Fruit fly (Drosophila melanogaster): ENCODE data around the gene Npc2c.

The Npc2c gene

dm6 chr3R:10084914-10085313 is 24.9 kb downstream of the Npc2c start (continued):
- TF ChIP-seq nerfin-2 (GFP tag; IDR thresholded peaks at IDR 0.05; ENCODE audit: partially characterized antibody) (no peak), CG18619 (GFP tag; optimal IDR thresholded peaks at IDR 0.05) (peak; percentile 56), NfI (GFP tag; optimal IDR thresholded peaks at IDR 0.05) (peak; percentile 17), CG9215 (GFP tag; IDR thresholded peaks at IDR 0.05) (peak; percentile 67), Mrtf (GFP tag; IDR thresholded peaks at IDR 0.05) (0 out of 3 replicates have a peak, but pooled peaks have one; percentile 40), lmd (GFP tag; IDR thresholded peaks at IDR 0.05) (peak; percentile 65; the same call in 1 of the 2 replicates), CG13894 (tag; optimal IDR thresholded peaks at IDR 0.05) (peak; percentile 20), CG8290 (GFP tag; optimal IDR thresholded peaks at IDR 0.05) (no peak), CG8290 (tag; optimal IDR thresholded peaks at IDR 0.05) (peak in 1 of 2 experiments; percentile 70), CG9797 (GFP tag; optimal IDR thresholded peaks at IDR 0.05) (no peak), al (GFP tag; IDR thresholded peaks at IDR 0.05) (peak; percentile 80), B-H1 (GFP tag; IDR thresholded peaks at IDR 0.05) (no peak), tx (GFP tag; optimal IDR thresholded peaks at IDR 0.05) (peak; percentile 2), ase (GFP tag; IDR thresholded peaks at IDR 0.05) (no peak), mam (GFP tag; optimal IDR thresholded peaks at IDR 0.05) (peak; percentile 70), CG13123 (GFP tag; optimal IDR thresholded peaks at IDR 0.05) (no peak), CG9932 (GFP tag; IDR thresholded peaks at IDR 0.05) (peak; percentile 86), Ptx1 (GFP tag; IDR thresholded peaks at IDR 0.05) (peak; percentile 50), gro (GFP tag; optimal IDR thresholded peaks at IDR 0.05) (peak; percentile 58), dmrt99B (tag; optimal IDR thresholded peaks at IDR 0.05) (peak; percentile 39), CG14710 (tag; optimal IDR thresholded peaks at IDR 0.05) (no peak), lab (GFP tag; optimal IDR thresholded peaks at IDR 0.05) (peak; percentile 82), ro (GFP tag; IDR thresholded peaks at IDR 0.05) (no peak), danr (GFP tag; IDR thresholded peaks at IDR 0.05) (peak; percentile 33; the same call in 1 of the 2 replicates), pum (GFP tag; optimal IDR thresholded peaks at IDR 0.05) (peak; percentile 21), CG15601 (tag; optimal IDR thresholded peaks at IDR 0.05) (no peak), CG16863 (GFP tag; optimal IDR thresholded peaks at IDR 0.05) (no peak), CG17912 (GFP tag; optimal IDR thresholded peaks at IDR 0.05) (no peak), CG9817 (tag; optimal IDR thresholded peaks at IDR 0.05) (peak; percentile 53), Ets65A (GFP tag) (peak; percentile 97), CG7556 (GFP tag; optimal IDR thresholded peaks at IDR 0.05) (peak; percentile 13), Hr3 (GFP tag; optimal IDR thresholded peaks at IDR 0.05) (no peak), sim (GFP tag; IDR thresholded peaks at IDR 0.05) (no peak), CG12299 (tag; optimal IDR thresholded peaks at IDR 0.05) (no peak), chinmo (GFP tag; IDR thresholded peaks at IDR 0.05; ENCODE audit: partially characterized antibody) (0 out of 4 replicates have a peak, but pooled peaks have one; percentile 5), CG32532 (GFP tag; IDR thresholded peaks at IDR 0.05) (peak; percentile 82), CG14050 (GFP tag; IDR thresholded peaks at IDR 0.05) (no peak), gfzf (GFP tag; optimal IDR thresholded peaks at IDR 0.05) (no peak), ERR (GFP tag; optimal IDR thresholded peaks at IDR 0.05) (peak; percentile 5), hkb (optimal IDR thresholded peaks at IDR 0.05) (no peak), hkb (GFP tag; IDR thresholded peaks at IDR 0.05) (no peak), Side (GFP tag; optimal IDR thresholded peaks at IDR 0.05) (no peak), CG6175 (GFP tag; IDR thresholded peaks at IDR 0.05) (0 out of 3 replicates have a peak, but pooled peaks have one; percentile 44), HHEX (GFP tag; optimal IDR thresholded peaks at IDR 0.05) (peak; percentile 47), lbe (GFP tag; optimal IDR thresholded peaks at IDR 0.05) (peak; percentile 87), CG14441 (GFP tag; IDR thresholded peaks at IDR 0.05) (peak; percentile 62; the same call in 1 of the 2 replicates), p53 (GFP tag; optimal IDR thresholded peaks at IDR 0.05) (no peak), CG2889 (GFP tag; IDR thresholded peaks at IDR 0.05) (no peak), pfk (GFP tag; optimal IDR thresholded peaks at IDR 0.05) (no peak), CG15514 (GFP tag; optimal IDR thresholded peaks at IDR 0.05) (peak; percentile 57), Dref (GFP tag; IDR thresholded peaks at IDR 0.05) (no peak), lilli (GFP tag; optimal IDR thresholded peaks at IDR 0.05) (peak; percentile 79)

All from whole organism, embryonic.